Worm (Caenorhabditis elegans): ENCODE measurements around the gene Y66D12A.30.

Y66D12A.30 gene

DNA sequence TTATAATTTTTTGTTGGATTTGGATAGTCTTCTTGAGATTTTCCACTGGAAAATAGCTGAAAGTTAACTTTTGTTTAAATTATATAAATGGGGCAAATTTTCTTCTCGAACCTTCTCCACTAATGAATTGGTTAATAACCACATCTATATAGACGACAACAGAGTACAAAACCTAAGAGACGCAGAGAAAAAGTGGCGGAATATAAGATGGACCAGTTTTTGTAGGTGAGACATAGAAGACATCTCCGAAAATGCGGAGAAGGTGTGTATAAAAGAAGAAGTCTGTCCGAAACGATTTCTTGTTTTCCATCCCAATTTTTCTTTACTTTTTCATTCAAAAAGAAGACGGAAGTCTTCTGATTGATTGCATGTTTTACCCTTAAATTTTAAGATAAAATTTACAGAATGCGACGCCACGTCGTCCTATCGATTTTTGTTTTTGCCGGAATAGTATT, 15.2 kb downstream of the Y66D12A.30 start, which contains the start of gene gly-8:
gly-8 (plus strand) TSS at position 405 of the 455 bp plus-strand sequence.
- TF ChIP-seq peb-1 (tag; optimal IDR thresholded peaks at IDR 0.05) (no peak), gmeb-1 (tag; optimal IDR thresholded peaks at IDR 0.05) (no peak), elt-3 (tag; optimal IDR thresholded peaks at IDR 0.05) (no peak), ztf-11 (tag; optimal IDR thresholded peaks at IDR 0.05) (no peak), nhr-23 (tag; optimal IDR thresholded peaks at IDR 0.05) (no peak), crh-2 (tag; optimal IDR thresholded peaks at IDR 0.05) (no peak), zag-1 (tag; optimal IDR thresholded peaks at IDR 0.05) (no peak), unc-62 (GFP tag; optimal IDR thresholded peaks at IDR 0.05) (no peak), nhr-237 (tag; optimal IDR thresholded peaks at IDR 0.05) (no peak), lsy-2 (tag; optimal IDR thresholded peaks at IDR 0.05) (peak in 1 of 2 experiments; percentile 12), egl-27 (tag; optimal IDR thresholded peaks at IDR 0.05) (no peak), snpc-4 (tag; optimal IDR thresholded peaks at IDR 0.05) (no peak), mdl-1 (tag; optimal IDR thresholded peaks at IDR 0.05) (no peak), elt-1 (tag; optimal IDR thresholded peaks at IDR 0.05) (no peak), sma-3 (GFP tag; optimal IDR thresholded peaks at IDR 0.05) (no peak), nhr-25 (tag; optimal IDR thresholded peaks at IDR 0.05) (peak; percentile 72), fos-1 (tag; optimal IDR thresholded peaks at IDR 0.05) (no peak), ztf-1 (GFP tag; conservative IDR thresholded peaks at IDR 0.05) (no peak), blmp-1 (tag; optimal IDR thresholded peaks at IDR 0.05; ENCODE audit: insufficient read depth) (no peak), F13H6.1 (tag; optimal IDR thresholded peaks at IDR 0.05) (no peak), sem-4 (tag; optimal IDR thresholded peaks at IDR 0.05) (peak; percentile 35), alr-1 (tag; optimal IDR thresholded peaks at IDR 0.05) (no peak)

DNA sequence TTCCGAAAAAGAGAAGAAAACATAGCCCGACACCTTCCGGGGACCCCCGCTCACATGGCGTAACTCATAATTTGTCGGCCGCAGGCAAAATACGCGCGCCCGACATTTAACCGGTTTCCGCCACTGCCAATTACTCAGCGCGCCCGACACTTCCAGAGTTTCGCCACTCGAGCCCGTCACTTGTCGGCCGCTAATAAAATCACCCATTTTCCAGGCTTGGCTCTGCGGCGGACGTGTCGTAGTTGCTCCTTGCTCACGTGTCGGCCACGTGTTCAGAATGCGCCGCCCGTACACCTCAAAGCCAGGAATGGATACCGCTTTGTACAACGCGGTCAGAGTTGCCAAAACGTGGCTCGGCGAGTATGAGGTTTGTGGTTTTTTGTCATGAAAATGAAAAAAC, 18.0 kb downstream of the Y66D12A.30 start:
- TF ChIP-seq unc-62 (GFP tag; optimal IDR thresholded peaks at IDR 0.05), result no peak
- no peak for TF ChIP-seq sem-4 (tag; optimal IDR thresholded peaks at IDR 0.05)
- no peak for TF ChIP-seq C34F6.9 (tag; optimal IDR thresholded peaks at IDR 0.05)
- TF ChIP-seq elt-3 (tag; optimal IDR thresholded peaks at IDR 0.05), result no peak
- TF ChIP-seq sma-3 (GFP tag; optimal IDR thresholded peaks at IDR 0.05), result no peak
- no peak for TF ChIP-seq zag-1 (tag; optimal IDR thresholded peaks at IDR 0.05)
- TF ChIP-seq nhr-237 (tag; optimal IDR thresholded peaks at IDR 0.05), result no peak
- TF ChIP-seq snpc-4 (tag; optimal IDR thresholded peaks at IDR 0.05), result no peak

DNA sequence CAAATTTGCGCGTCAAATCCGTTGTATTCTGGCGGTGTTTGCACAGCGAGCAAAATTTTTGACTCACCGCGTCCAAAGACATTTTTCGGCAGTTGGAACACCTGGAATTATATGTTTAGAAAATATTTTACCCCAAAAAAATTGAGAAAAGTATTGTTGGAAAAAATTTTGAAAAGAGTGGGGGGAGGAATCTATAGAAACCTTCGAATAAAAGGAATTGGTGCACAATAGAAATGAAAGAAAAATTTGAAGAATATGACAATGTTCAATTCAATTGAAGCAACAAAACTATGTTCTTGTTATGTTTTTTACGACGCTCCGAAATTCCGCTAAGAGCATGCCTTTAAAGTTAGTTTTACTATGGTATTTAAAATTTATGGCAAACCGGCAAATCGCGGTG, 19.7 kb downstream of the Y66D12A.30 start, which contains the start of gene Y66A7A.7:
Y66A7A.7 (minus strand) TSS at position 101 of the 400 bp plus-strand sequence.
- TF ChIP-seq ceh-16 (tag; optimal IDR thresholded peaks at IDR 0.05), result no peak
- no peak for TF ChIP-seq nhr-25 (tag; optimal IDR thresholded peaks at IDR 0.05)
- no peak for TF ChIP-seq zag-1 (tag; optimal IDR thresholded peaks at IDR 0.05)
- no peak for TF ChIP-seq sem-4 (tag; optimal IDR thresholded peaks at IDR 0.05)
- TF ChIP-seq unc-55 (GFP tag; optimal IDR thresholded peaks at IDR 0.05), result no peak
- no peak for TF ChIP-seq nhr-6 (tag; optimal IDR thresholded peaks at IDR 0.05)
- no peak for TF ChIP-seq unc-39 (tag; optimal IDR thresholded peaks at IDR 0.05)
- TF ChIP-seq mab-5 (tag; optimal IDR thresholded peaks at IDR 0.05), result no peak
- no peak for TF ChIP-seq nhr-12 (tag; optimal IDR thresholded peaks at IDR 0.05)

DNA sequence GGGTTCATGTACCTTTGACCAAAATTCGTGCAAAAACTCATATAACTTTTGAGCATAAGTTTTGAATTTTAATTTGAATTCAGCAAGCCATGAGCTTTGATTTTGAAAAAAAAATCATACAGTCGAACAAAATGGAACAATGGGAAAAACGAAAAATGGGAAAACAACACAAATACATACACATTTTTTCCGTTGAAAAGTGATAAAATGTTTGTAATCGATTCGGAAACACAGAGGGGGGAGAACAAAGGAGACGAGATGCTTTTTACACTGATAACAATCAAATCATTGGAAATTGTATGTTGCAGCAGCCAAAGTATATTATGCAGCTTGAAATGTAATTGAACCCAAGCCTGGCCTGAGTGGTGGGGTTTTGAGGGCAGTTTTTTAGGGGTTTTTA, 21.4 kb downstream of the Y66D12A.30 start:
- no peak for TF ChIP-seq lin-39 (tag; optimal IDR thresholded peaks at IDR 0.05)
- peak; percentile 26 for TF ChIP-seq fos-1 (tag; optimal IDR thresholded peaks at IDR 0.05)

DNA sequence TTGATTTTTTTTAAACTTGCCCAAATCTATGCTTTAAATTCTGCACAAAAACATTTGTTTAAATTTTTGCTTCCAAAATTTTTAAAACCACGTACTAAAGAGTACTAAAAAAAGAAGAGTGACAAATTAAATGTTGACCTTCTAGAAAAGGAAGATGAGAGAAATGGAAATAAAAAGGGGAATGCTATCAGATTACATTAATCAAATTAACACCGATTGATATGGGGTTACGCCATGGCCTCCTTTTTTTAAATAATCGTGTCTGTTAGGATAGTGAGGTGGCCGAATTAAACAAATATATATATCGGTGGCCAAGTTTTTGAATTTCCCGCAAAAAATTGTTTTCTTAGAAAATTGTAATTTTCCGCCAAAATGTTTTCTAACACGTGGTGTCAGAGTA, 22.7 kb downstream of the Y66D12A.30 start:
- TF ChIP-seq lsy-2 (tag; optimal IDR thresholded peaks at IDR 0.05) (no peak), Y55F3AM.14 (GFP tag; optimal IDR thresholded peaks at IDR 0.05) (no peak), ZK546.5 (tag; optimal IDR thresholded peaks at IDR 0.05) (no peak), mbf-1 (tag; optimal IDR thresholded peaks at IDR 0.05) (no peak), nhr-77 (tag; optimal IDR thresholded peaks at IDR 0.05) (no peak), ztf-4 (tag; optimal IDR thresholded peaks at IDR 0.05) (no peak), nhr-11 (tag; optimal IDR thresholded peaks at IDR 0.05) (no peak), egl-27 (tag; optimal IDR thresholded peaks at IDR 0.05) (no peak), fos-1 (tag; optimal IDR thresholded peaks at IDR 0.05) (no peak), ceh-16 (tag; optimal IDR thresholded peaks at IDR 0.05) (no peak), sma-3 (GFP tag; optimal IDR thresholded peaks at IDR 0.05) (no peak), lin-13 (GFP tag; optimal IDR thresholded peaks at IDR 0.05) (no peak)
